Worm (Caenorhabditis elegans): Measurements from ENCODE around the gene clc-22.
A peak's percentile ranks its signal among the peaks of the same experiment; 100 is the strongest.

Gene clc-22

ce11 chrII:3999537-3999936, 3.7 kb upstream of the clc-22 start:
- no peak for TF ChIP-seq nhr-25 (tag; optimal IDR thresholded peaks at IDR 0.05)
- TF ChIP-seq lin-39 (tag; optimal IDR thresholded peaks at IDR 0.05), result peak; percentile 34
- no peak for TF ChIP-seq pqm-1 (tag; optimal IDR thresholded peaks at IDR 0.05)

- TF ChIP-seq skn-1 (tag; optimal IDR thresholded peaks at IDR 0.05), result no peak
- TF ChIP-seq ztf-4 (tag; optimal IDR thresholded peaks at IDR 0.05), result no peak
- TF ChIP-seq aly-2 (tag; optimal IDR thresholded peaks at IDR 0.05), result no peak
- no peak for TF ChIP-seq elt-1 (tag; optimal IDR thresholded peaks at IDR 0.05)
- TF ChIP-seq zag-1 (tag; optimal IDR thresholded peaks at IDR 0.05), result no peak
- TF ChIP-seq fkh-10 (GFP tag; optimal IDR thresholded peaks at IDR 0.05), result no peak
- peak; percentile 63 for TF ChIP-seq elt-2 (tag; optimal IDR thresholded peaks at IDR 0.05)
- TF ChIP-seq nhr-23 (tag; optimal IDR thresholded peaks at IDR 0.05), result no peak
- peak; percentile 24 for TF ChIP-seq pqm-1 (tag; optimal IDR thresholded peaks at IDR 0.05)
- no peak for TF ChIP-seq nhr-25 (tag; optimal IDR thresholded peaks at IDR 0.05)
- TF ChIP-seq pha-4 (tag; optimal IDR thresholded peaks at IDR 0.05), result peak; percentile 7
These were observed 3.1 kb downstream of the clc-22 start, which contains the start of gene Y14H12A.1 for ce11 chrII:3992660-3993245. TSS of gene Y14H12A.1 (plus strand) at chrII:3993195.

- TF ChIP-seq eor-1 (tag; optimal IDR thresholded peaks at IDR 0.05), result no peak
- no peak for TF ChIP-seq unc-39 (tag; optimal IDR thresholded peaks at IDR 0.05)
- no peak for TF ChIP-seq nhr-28 (tag; optimal IDR thresholded peaks at IDR 0.05)
- TF ChIP-seq elt-2 (tag; optimal IDR thresholded peaks at IDR 0.05), result peak; percentile 82
- TF ChIP-seq pqm-1 (tag; optimal IDR thresholded peaks at IDR 0.05), result peak; percentile 22
- TF ChIP-seq nhr-237 (tag; optimal IDR thresholded peaks at IDR 0.05), result no peak
- no peak for TF ChIP-seq fkh-10 (GFP tag; optimal IDR thresholded peaks at IDR 0.05)
- no peak for TF ChIP-seq nfya-1 (tag; optimal IDR thresholded peaks at IDR 0.05; ENCODE audit: insufficient read depth)
- TF ChIP-seq nhr-43 (tag; optimal IDR thresholded peaks at IDR 0.05; ENCODE audit: poor library complexity, severe bottlenecking), result no peak
- TF ChIP-seq ama-1 (optimal IDR thresholded peaks at IDR 0.05), result no peak
These were observed 3.8 kb downstream of the clc-22 start for ce11 chrII:3992029-3992428.

- TF ChIP-seq nhr-77 (tag; optimal IDR thresholded peaks at IDR 0.05) (no peak), elt-2 (tag; optimal IDR thresholded peaks at IDR 0.05) (peak; percentile 85), lin-15B (tag; optimal IDR thresholded peaks at IDR 0.05) (no peak), pqm-1 (tag; optimal IDR thresholded peaks at IDR 0.05) (peak; percentile 46)
These were observed 5.2 kb downstream of the clc-22 start for ce11 chrII:3990706-3991105.

- TF ChIP-seq nhr-25 (tag; optimal IDR thresholded peaks at IDR 0.05), result no peak
- TF ChIP-seq skn-1 (tag; optimal IDR thresholded peaks at IDR 0.05), result no peak
- peak; percentile 57 for TF ChIP-seq pqm-1 (tag; optimal IDR thresholded peaks at IDR 0.05)
- peak; percentile 90 for TF ChIP-seq elt-2 (tag; optimal IDR thresholded peaks at IDR 0.05)
- TF ChIP-seq lin-15B (tag; optimal IDR thresholded peaks at IDR 0.05), result no peak
These were observed 6.1 kb downstream of the clc-22 start, which contains the start of gene Y14H12A.2 for ce11 chrII:3989627-3990367. TSS of gene Y14H12A.2 (minus strand) at chrII:3989677.

ce11 chrII:3986906-3987305, 9.0 kb downstream of the clc-22 start, which contains the start of gene K10G6.5:
TSS of gene K10G6.5 (plus strand) at chrII:3987250.
- TF ChIP-seq elt-3 (tag; optimal IDR thresholded peaks at IDR 0.05), result no peak
- TF ChIP-seq elt-2 (tag; optimal IDR thresholded peaks at IDR 0.05), result peak; percentile 68

ce11 chrII:3984242-3984641, 11.6 kb downstream of the clc-22 start:
- TF ChIP-seq ztf-4 (tag; optimal IDR thresholded peaks at IDR 0.05) (no peak), elt-2 (tag; optimal IDR thresholded peaks at IDR 0.05) (no peak), pha-4 (tag; optimal IDR thresholded peaks at IDR 0.05) (no peak), lin-15B (tag; optimal IDR thresholded peaks at IDR 0.05) (no peak), nhr-67 (tag; optimal IDR thresholded peaks at IDR 0.05) (no peak), nfya-1 (tag; optimal IDR thresholded peaks at IDR 0.05; ENCODE audit: insufficient read depth) (no peak), nhr-23 (tag; optimal IDR thresholded peaks at IDR 0.05) (no peak), nhr-11 (tag; optimal IDR thresholded peaks at IDR 0.05) (no peak), lsy-12 (tag; optimal IDR thresholded peaks at IDR 0.05) (no peak), nhr-28 (tag; optimal IDR thresholded peaks at IDR 0.05) (no peak), unc-62 (GFP tag; optimal IDR thresholded peaks at IDR 0.05) (no peak)

Measured in whole organism, L3 larva.